Fruit fly (Drosophila melanogaster): ENCODE results near the gene CG32219.

The CG32219 gene

dm6 chr3L:19902560-19903399 lies 48.2 kb downstream of the CG32219 start (continued):
- TF ChIP-seq tai (GFP tag; optimal IDR thresholded peaks at IDR 0.05): peak; percentile 95
- TF ChIP-seq woc (GFP tag; optimal IDR thresholded peaks at IDR 0.05): peak; percentile 99
- TF ChIP-seq foxo (GFP tag; optimal IDR thresholded peaks at IDR 0.05): peak; percentile 93 to 98
- TF ChIP-seq rgr (GFP tag; optimal IDR thresholded peaks at IDR 0.05): peak; percentile 99
- TF ChIP-seq brk (GFP tag; optimal IDR thresholded peaks at IDR 0.05): peak; percentile 91
- TF ChIP-seq fru (GFP tag; optimal IDR thresholded peaks at IDR 0.05): peak; percentile 97
- TF ChIP-seq dl (GFP tag; optimal IDR thresholded peaks at IDR 0.05; ENCODE audit: insufficient read depth in 1 of 2, partially characterized antibody in 2 of 2): no peak
- TF ChIP-seq lola (GFP tag; optimal IDR thresholded peaks at IDR 0.05): no peak
- TF ChIP-seq Hnf4 (GFP tag; optimal IDR thresholded peaks at IDR 0.05): peak; percentile 98

dm6 chr3L:19901486-19902255 lies 49.3 kb downstream of the CG32219 start:
- TF ChIP-seq sv (GFP tag; optimal IDR thresholded peaks at IDR 0.05) (no peak), Rel (GFP tag; optimal IDR thresholded peaks at IDR 0.05) (no peak), Rel (tag; optimal IDR thresholded peaks at IDR 0.05) (peak; percentile 71)

- TF ChIP-seq Hnf4 (GFP tag; optimal IDR thresholded peaks at IDR 0.05) (peak; percentile 31), OdsH (GFP tag; optimal IDR thresholded peaks at IDR 0.05) (no peak), ey (GFP tag; optimal IDR thresholded peaks at IDR 0.05) (peak; percentile 19), brk (GFP tag; optimal IDR thresholded peaks at IDR 0.05) (no peak), Abd-B (GFP tag; optimal IDR thresholded peaks at IDR 0.05) (no peak), foxo (GFP tag; optimal IDR thresholded peaks at IDR 0.05) (peak in 1 of 2 experiments; percentile 35), dl (GFP tag; optimal IDR thresholded peaks at IDR 0.05; ENCODE audit: insufficient read depth in 1 of 2, partially characterized antibody in 2 of 2) (peak in 1 of 2 experiments; percentile 8), Rel (GFP tag; optimal IDR thresholded peaks at IDR 0.05) (peak; percentile 41), Rel (tag; optimal IDR thresholded peaks at IDR 0.05) (peak; percentile 100), rgr (GFP tag; optimal IDR thresholded peaks at IDR 0.05) (peak; percentile 7), Jra (GFP tag; optimal IDR thresholded peaks at IDR 0.05) (no peak), h (GFP tag; optimal IDR thresholded peaks at IDR 0.05) (peak; percentile 57)
Observed at dm6 chr3L:19900184-19901089, 50.5 kb downstream of the CG32219 start.

Data from whole organism, wandering third instar larva.